Worm (Caenorhabditis elegans): ENCODE data around the gene wht-1.

DNA sequence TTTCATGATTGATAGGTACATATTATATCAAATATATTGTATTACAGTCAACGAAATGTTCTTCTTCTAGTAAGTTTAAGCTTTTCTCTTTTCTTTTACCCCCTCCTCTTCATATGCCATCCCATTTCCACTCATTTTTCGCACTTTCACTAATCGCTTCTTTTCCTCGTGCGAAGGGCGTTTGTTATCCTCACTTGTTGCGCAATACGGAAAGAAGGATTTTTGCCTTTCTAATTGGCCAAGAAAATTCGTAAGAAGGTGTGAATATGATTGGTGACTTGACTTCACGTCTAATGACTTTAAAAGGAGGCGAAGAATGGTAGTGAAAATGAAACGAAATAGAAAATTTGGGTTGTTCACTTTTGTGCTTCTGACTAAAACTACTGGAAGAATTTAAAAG lies 8.1 kb upstream of the wht-1 start:
- TF ChIP-seq nhr-11 (tag; optimal IDR thresholded peaks at IDR 0.05) (no peak), unc-62 (GFP tag; optimal IDR thresholded peaks at IDR 0.05) (no peak), elt-1 (tag; optimal IDR thresholded peaks at IDR 0.05) (no peak), lsy-2 (tag; optimal IDR thresholded peaks at IDR 0.05) (no peak), snpc-4 (tag; optimal IDR thresholded peaks at IDR 0.05) (no peak), alr-1 (tag; optimal IDR thresholded peaks at IDR 0.05) (no peak), dmd-4 (tag; optimal IDR thresholded peaks at IDR 0.05) (no peak), ama-1 (optimal IDR thresholded peaks at IDR 0.05) (no peak), aly-2 (tag; optimal IDR thresholded peaks at IDR 0.05) (no peak), fos-1 (tag; optimal IDR thresholded peaks at IDR 0.05) (no peak), lin-13 (GFP tag; optimal IDR thresholded peaks at IDR 0.05) (no peak), elt-3 (tag; optimal IDR thresholded peaks at IDR 0.05) (no peak)

Data from whole organism, L2 larva.